Worm (Caenorhabditis elegans) whole organism, dauer: Measurements from ENCODE around the gene C14A6.13.

ENCODE experiments used
- unc-62 ChIP-seq: sonication (generic microtip); optimal IDR thresholded peaks from 2 replicates; lab custom pipeline; 2017; ENCODE audit warnings: missing biosample characterization, missing genetic modification reagents, missing genetic modification characterization

C14A6.13 gene

DNA sequence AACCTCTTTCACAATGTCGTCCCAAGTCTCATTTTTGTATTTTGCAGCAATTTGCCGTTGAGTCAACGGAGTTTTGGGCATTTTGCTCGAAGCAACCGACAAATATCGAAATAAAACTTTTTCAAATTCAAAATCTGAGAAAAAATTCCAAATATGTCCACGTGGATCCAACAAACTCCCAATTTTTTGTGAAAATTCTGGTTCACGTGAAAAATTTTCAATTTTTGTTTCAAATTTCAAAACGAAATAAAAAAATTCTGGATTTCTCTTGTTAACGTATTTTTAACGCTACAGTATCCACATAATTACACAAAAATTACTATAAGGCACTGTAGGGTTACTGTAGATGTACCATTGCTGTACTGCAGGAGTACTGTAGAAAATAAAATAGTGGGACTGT lies at the start of gene C14A6.13:
Gene C14A6.13, minus strand, starts transcription at position 101 of the 400 bp plus-strand sequence.
- no peak for TF ChIP-seq unc-62

DNA sequence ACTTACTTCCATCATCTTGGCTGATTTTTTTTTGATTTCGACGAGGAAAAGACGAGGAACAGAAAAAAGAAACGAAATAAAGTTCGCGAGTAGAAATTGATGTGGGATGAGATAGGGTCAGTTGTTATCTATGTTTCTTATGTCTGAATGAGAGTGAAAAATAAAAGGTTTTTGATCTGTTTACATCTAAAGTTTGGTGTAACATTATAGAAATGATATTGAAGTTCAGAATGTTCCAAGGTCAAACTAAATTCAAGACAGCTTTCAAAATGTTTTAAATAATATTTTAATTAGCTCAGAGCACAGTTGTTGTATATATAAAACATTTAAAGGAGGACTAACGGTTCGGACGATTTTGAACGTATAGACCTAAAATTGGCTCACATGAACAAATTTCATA lies 47.9 kb upstream of the C14A6.13 start, which contains the start of gene F16H6.7:
Gene F16H6.7, minus strand, starts transcription at position 101 of the 400 bp plus-strand sequence.
- no peak for TF ChIP-seq unc-62

DNA sequence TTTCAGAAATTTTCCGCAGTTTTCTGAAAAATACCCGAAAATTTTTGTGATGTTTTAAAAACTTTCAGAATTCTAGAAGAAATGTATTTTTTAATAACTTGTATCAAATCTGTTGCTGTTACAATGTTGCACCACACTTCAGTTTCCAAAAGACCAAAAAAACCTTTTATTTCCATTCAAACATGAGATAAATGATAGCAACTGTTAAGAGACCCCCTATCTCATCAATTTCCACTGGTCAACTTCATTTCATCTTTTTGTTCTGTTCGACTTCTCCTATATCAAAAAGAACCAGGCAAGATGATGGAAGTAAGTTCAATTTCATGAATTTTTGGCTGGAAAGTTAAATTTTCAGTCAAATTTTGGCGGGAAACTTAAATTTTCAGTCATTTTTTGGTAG lies 37.3 kb upstream of the C14A6.13 start, which contains the start of gene F16H6.4:
Gene F16H6.4, plus strand, starts transcription at position 301 of the 400 bp plus-strand sequence.
- no peak for TF ChIP-seq unc-62

ce11 chrV:18195006-18195405 lies 33.9 kb upstream of the C14A6.13 start, which contains the start of gene F16H6.3:
Gene F16H6.3, plus strand, starts transcription at chrV:18195306.
- no peak for TF ChIP-seq unc-62

ce11 chrV:18191128-18191527 lies 30.0 kb upstream of the C14A6.13 start, which contains the start of gene clec-42:
Gene clec-42, plus strand, starts transcription at chrV:18191412.
- TF ChIP-seq unc-62, result no peak

ce11 chrV:18189181-18189580 lies 28.1 kb upstream of the C14A6.13 start, which contains the start of gene clec-246:
Gene clec-246, plus strand, starts transcription at chrV:18189481.
- TF ChIP-seq unc-62, result no peak

DNA sequence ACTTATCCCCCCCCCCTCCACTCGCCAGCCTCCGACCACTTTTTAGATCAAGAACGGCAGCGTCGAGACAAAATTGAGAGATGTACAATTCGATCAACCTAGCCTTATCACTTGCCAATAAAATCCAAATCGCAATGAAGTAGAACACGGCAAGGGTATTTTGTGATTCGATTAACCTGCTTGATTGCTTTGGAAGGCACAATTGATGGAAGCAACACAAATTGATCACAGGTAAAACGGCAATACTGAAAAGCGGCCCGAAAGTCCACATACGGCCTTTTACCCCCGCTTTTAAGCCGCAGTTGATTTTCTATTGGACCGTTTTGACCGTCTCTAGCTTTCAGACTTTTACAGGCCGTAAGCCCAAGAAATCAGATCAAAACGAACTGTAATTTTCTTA lies 27.2 kb upstream of the C14A6.13 start, which contains the start of gene clec-245:
Gene clec-245, minus strand, starts transcription at position 101 of the 400 bp plus-strand sequence.
- TF ChIP-seq unc-62, result no peak

DNA sequence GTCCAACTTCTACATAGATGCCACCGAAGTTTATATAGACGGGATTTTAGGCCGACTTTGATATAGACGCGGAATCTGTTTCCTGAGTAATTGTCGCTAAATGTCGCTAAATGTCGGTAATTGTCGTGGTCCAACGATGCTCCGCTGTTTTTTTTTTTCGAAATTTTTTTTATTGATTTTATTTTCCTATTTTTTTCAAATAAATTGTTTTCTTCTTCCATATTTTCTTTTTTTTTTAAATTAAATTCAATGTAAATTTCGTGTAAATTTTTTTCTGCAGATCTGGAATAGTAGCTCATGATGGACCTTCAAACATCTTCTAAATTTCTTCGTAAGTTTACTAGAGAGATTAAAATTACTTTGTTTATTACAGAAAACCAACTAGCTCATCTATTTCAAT lies 23.8 kb upstream of the C14A6.13 start, which contains the start of gene C31G12.3:
Gene C31G12.3, plus strand, starts transcription at position 301 of the 400 bp plus-strand sequence.
- no peak for TF ChIP-seq unc-62

ce11 chrV:18179663-18180062 lies 18.5 kb upstream of the C14A6.13 start, which contains the start of gene C31G12.1:
Gene C31G12.1, plus strand, starts transcription at chrV:18179963.
- TF ChIP-seq unc-62, result no peak

ce11 chrV:18178659-18179058 lies 17.5 kb upstream of the C14A6.13 start, which contains the start of gene C31G12.4:
Gene C31G12.4, minus strand, starts transcription at chrV:18178759.
- TF ChIP-seq unc-62, result no peak

DNA sequence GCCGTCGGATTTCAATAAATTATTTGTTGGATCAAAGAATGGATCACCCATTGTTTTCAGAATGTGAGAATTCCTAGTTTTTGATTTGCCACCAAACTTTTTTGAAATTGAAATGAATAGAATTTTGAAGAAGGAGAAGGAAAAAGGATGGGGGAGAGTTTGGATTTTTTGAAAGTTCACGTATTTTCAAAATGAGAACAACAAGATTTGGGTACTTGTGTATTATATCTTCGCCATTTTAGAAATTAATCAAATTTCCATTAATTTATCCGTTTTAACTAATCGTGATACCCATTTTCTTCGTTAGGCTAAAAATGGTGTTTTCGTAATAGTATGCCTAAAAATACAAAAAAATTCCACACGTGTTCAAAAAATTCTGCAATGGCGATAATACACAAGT lies 10.4 kb upstream of the C14A6.13 start, which contains the start of gene C14A6.8:
Gene C14A6.8, minus strand, starts transcription at position 101 of the 400 bp plus-strand sequence.
- no peak for TF ChIP-seq unc-62

- TF ChIP-seq unc-62, result no peak
Observed at ce11 chrV:18168266-18168665, 7.1 kb upstream of the C14A6.13 start, which contains the start of gene C14A6.7. Gene C14A6.7, minus strand, starts transcription at chrV:18168366.

DNA sequence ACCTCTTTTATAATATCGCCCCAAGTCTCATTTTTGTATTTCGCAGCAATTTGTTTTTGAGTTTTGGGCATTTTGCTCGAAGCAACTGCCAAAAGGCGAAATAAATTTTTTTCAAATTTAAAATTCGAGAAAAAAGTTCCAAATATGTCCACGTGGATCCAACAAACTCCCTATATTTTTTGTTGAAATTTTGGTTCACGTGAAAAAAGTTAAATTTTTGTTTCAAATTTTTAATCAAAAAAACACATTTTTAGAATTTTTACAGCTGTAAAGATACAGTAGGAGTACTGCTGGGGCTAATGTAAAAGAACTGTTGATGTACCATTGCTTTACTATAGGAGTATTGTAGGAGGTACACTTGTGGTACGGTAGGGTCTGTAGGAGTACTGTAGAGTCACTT lies 6.0 kb upstream of the C14A6.13 start, which contains the start of gene C14A6.6:
Gene C14A6.6, minus strand, starts transcription at position 101 of the 400 bp plus-strand sequence.
- TF ChIP-seq unc-62, result no peak

- TF ChIP-seq unc-62, result no peak
Observed at ce11 chrV:18164758-18165157, 3.6 kb upstream of the C14A6.13 start, which contains the start of gene C14A6.5. Gene C14A6.5, minus strand, starts transcription at chrV:18164858.

DNA sequence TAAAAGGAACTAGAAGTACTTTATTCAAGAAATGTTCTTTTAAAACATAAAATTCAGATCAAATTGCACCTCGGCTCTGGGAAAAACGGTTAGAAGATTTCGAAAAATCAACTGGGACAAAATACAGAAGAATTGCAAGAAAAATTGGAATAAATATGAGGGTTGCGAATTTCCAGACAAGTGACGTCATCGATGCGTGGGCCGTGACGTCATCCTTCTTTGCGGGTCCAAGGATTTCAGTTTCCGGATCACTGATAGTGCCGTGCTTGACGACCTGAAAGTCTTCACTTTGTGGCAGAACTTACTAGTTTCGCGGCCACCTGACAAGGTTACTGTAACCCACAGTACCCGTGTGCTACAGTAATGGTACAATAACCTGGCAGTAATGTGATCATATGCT lies 2.3 kb upstream of the C14A6.13 start:
- no peak for TF ChIP-seq unc-62

DNA sequence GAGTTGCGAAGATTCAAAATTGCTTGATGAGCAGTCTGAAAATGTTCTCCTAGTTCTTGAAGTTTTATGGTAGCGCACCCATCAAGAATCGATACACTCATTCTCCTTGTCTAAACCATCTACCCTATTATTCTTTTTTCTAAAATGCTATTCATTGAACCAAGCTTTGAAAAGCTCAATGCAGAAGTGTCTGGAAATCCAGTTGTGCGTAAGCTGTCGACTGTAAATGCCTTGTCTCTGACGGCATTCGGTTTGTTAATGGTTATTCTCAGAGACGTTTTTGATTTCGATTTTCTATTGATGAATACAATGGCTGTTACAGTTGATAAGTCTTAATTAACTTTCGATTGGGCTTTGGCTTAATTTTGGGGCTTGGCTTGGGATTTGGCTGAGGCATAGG lies 1.4 kb upstream of the C14A6.13 start, which contains the start of gene C14A6.12:
Gene C14A6.12, minus strand, starts transcription at position 101 of the 400 bp plus-strand sequence.
- no peak for TF ChIP-seq unc-62

- no peak for TF ChIP-seq unc-62
Observed at ce11 chrV:18158172-18158571, 3.0 kb downstream of the C14A6.13 start.

- TF ChIP-seq unc-62, result no peak
Observed at ce11 chrV:18157707-18158106, 3.4 kb downstream of the C14A6.13 start, which contains the start of gene clec-48. Gene clec-48, plus strand, starts transcription at chrV:18158026.
